Fruit fly (Drosophila melanogaster): ENCODE measurements around the gene esg.

- no peak for TF ChIP-seq CG8478 (optimal IDR thresholded peaks at IDR 0.05)
- no peak for TF ChIP-seq CTCF (optimal IDR thresholded peaks at IDR 0.05)
Measured at dm6 chr2L:15319874-15320273, 13.8 kb upstream of the esg start.
